Fruit fly (Drosophila melanogaster): ENCODE results near the gene CG33700.

- no peak for TF ChIP-seq D1 (tag; optimal IDR thresholded peaks at IDR 0.05)
- TF ChIP-seq rn (GFP tag; IDR thresholded peaks at IDR 0.05): no peak
- TF ChIP-seq fd96Ca (GFP tag; IDR thresholded peaks at IDR 0.05): no peak
- no peak for TF ChIP-seq Pif1A (GFP tag; optimal IDR thresholded peaks at IDR 0.05)
- no peak for TF ChIP-seq CG14655 (GFP tag; optimal IDR thresholded peaks at IDR 0.05)
- TF ChIP-seq EcR (GFP tag; optimal IDR thresholded peaks at IDR 0.05): no peak
- no peak for TF ChIP-seq CG12605 (GFP tag; IDR thresholded peaks at IDR 0.05)
- no peak for TF ChIP-seq CG15710 (tag; optimal IDR thresholded peaks at IDR 0.05)
- no peak for TF ChIP-seq CG34367 (tag; optimal IDR thresholded peaks at IDR 0.05)
- no peak for TF ChIP-seq Snoo (tag; optimal IDR thresholded peaks at IDR 0.05)
- no peak for TF ChIP-seq CG8301 (tag; optimal IDR thresholded peaks at IDR 0.05)
- no peak for TF ChIP-seq CG4496 (GFP tag; IDR thresholded peaks at IDR 0.05)
- no peak for TF ChIP-seq Ets98B (GFP tag; IDR thresholded peaks at IDR 0.05)
- no peak for TF ChIP-seq gl (tag; optimal IDR thresholded peaks at IDR 0.05)
Observed at dm6 chr3L:9547910-9548309, 22.6 kb upstream of the CG33700 start.

All from whole organism, pupa.